Fruit fly (Drosophila melanogaster): ENCODE data around the gene Ttc1.

Ttc1 gene

dm6 chr3R:16442937-16443336 lies at the start of gene Ttc1, which contains the start of gene CG14882:
Gene Ttc1, minus strand, starts transcription at chr3R:16443007.
Gene CG14882, plus strand, starts transcription at chr3R:16443207.
- TF ChIP-seq dsx (GFP tag; optimal IDR thresholded peaks at IDR 0.05; ENCODE audit: poor library complexity, severe bottlenecking): peak; percentile 81
- TF ChIP-seq Lpt (GFP tag; optimal IDR thresholded peaks at IDR 0.05): peak; percentile 57
- no peak for TF ChIP-seq fkh (GFP tag; optimal IDR thresholded peaks at IDR 0.05)
- no peak for TF ChIP-seq CG32006 (GFP tag; optimal IDR thresholded peaks at IDR 0.05)
- TF ChIP-seq CG1621 (tag; optimal IDR thresholded peaks at IDR 0.05): no peak
- TF ChIP-seq pdm3 (GFP tag; optimal IDR thresholded peaks at IDR 0.05): no peak
- peak; percentile 63 for TF ChIP-seq CG9139 (GFP tag; optimal IDR thresholded peaks at IDR 0.05)
- TF ChIP-seq fd85E (GFP tag; optimal IDR thresholded peaks at IDR 0.05): no peak
- TF ChIP-seq achi (GFP tag; optimal IDR thresholded peaks at IDR 0.05): peak; percentile 88
- TF ChIP-seq eg (GFP tag; IDR thresholded peaks at IDR 0.05): peak; percentile 92
- peak; percentile 61 for TF ChIP-seq Eip93F (GFP tag; optimal IDR thresholded peaks at IDR 0.05)
- peak; percentile 91 for TF ChIP-seq OdsH (GFP tag; optimal IDR thresholded peaks at IDR 0.05)
- no peak for TF ChIP-seq Blimp-1 (GFP tag; optimal IDR thresholded peaks at IDR 0.05)
- TF ChIP-seq CG6808 (GFP tag; optimal IDR thresholded peaks at IDR 0.05): no peak
- TF ChIP-seq CG7368 (GFP tag; optimal IDR thresholded peaks at IDR 0.05): no peak
- TF ChIP-seq Hr4 (GFP tag; optimal IDR thresholded peaks at IDR 0.05): no peak
- no peak for TF ChIP-seq CG4318 (GFP tag; optimal IDR thresholded peaks at IDR 0.05)
- TF ChIP-seq CG3032 (tag; optimal IDR thresholded peaks at IDR 0.05): peak; percentile 67
- TF ChIP-seq fd59A (GFP tag; optimal IDR thresholded peaks at IDR 0.05): peak; percentile 49
- no peak for TF ChIP-seq CG8319 (GFP tag; optimal IDR thresholded peaks at IDR 0.05)
- peak; percentile 81 for TF ChIP-seq Ets96B (tag; optimal IDR thresholded peaks at IDR 0.05)
- peak; percentile 87 for TF ChIP-seq CG31627 (GFP tag; optimal IDR thresholded peaks at IDR 0.05)
- peak; percentile 87 for TF ChIP-seq Hr39 (GFP tag; optimal IDR thresholded peaks at IDR 0.05)
- peak; percentile 89 for TF ChIP-seq acj6 (GFP tag; optimal IDR thresholded peaks at IDR 0.05)
- TF ChIP-seq CG6792 (GFP tag; optimal IDR thresholded peaks at IDR 0.05): peak; percentile 86
- TF ChIP-seq dac (GFP tag; optimal IDR thresholded peaks at IDR 0.05): no peak
- TF ChIP-seq lz (GFP tag; optimal IDR thresholded peaks at IDR 0.05): peak; percentile 88
- no peak for TF ChIP-seq Smox (GFP tag; optimal IDR thresholded peaks at IDR 0.05)
- no peak for TF ChIP-seq CG6854 (GFP tag; optimal IDR thresholded peaks at IDR 0.05)
- peak; percentile 29 to 81 for TF ChIP-seq salr (GFP tag; optimal IDR thresholded peaks at IDR 0.05)
- TF ChIP-seq CG6276 (GFP tag; optimal IDR thresholded peaks at IDR 0.05): no peak
- no peak for TF ChIP-seq CG3919 (GFP tag; optimal IDR thresholded peaks at IDR 0.05)
- peak; percentile 72 for TF ChIP-seq CG11294 (GFP tag; IDR thresholded peaks at IDR 0.05)
- peak; percentile 95 for TF ChIP-seq Eip78C (GFP tag)
- peak; percentile 90 for TF ChIP-seq Sox14 (GFP tag; optimal IDR thresholded peaks at IDR 0.05)
- no peak for TF ChIP-seq spab (GFP tag; optimal IDR thresholded peaks at IDR 0.05)
- peak; percentile 92 for TF ChIP-seq esn (GFP tag; optimal IDR thresholded peaks at IDR 0.05)
- TF ChIP-seq Sox15 (GFP tag; optimal IDR thresholded peaks at IDR 0.05): peak; percentile 69
- TF ChIP-seq CG16779 (tag; optimal IDR thresholded peaks at IDR 0.05): no peak
- TF ChIP-seq Sox102F (GFP tag; optimal IDR thresholded peaks at IDR 0.05): no peak
- peak; percentile 72 for TF ChIP-seq cyc (GFP tag; optimal IDR thresholded peaks at IDR 0.05)
- no peak for TF ChIP-seq Hr38 (GFP tag; optimal IDR thresholded peaks at IDR 0.05)
- TF ChIP-seq Eip75B (GFP tag; optimal IDR thresholded peaks at IDR 0.05): peak; percentile 90
- peak in 1 of 2 experiments; percentile 39 for TF ChIP-seq ss (GFP tag; optimal IDR thresholded peaks at IDR 0.05)
- peak; percentile 94 for TF ChIP-seq CG15336 (GFP tag; IDR thresholded peaks at IDR 0.05)
- TF ChIP-seq vri (GFP tag; optimal IDR thresholded peaks at IDR 0.05): peak; percentile 89
- TF ChIP-seq Gug (GFP tag; IDR thresholded peaks at IDR 0.05): peak; percentile 75
- no peak for TF ChIP-seq CG11902 (GFP tag; optimal IDR thresholded peaks at IDR 0.05)
- TF ChIP-seq CG6163 (GFP tag; IDR thresholded peaks at IDR 0.05): peak; percentile 89
- no peak for TF ChIP-seq svp (GFP tag)
- peak; percentile 84 for TF ChIP-seq CG34406 (GFP tag; optimal IDR thresholded peaks at IDR 0.05)
- TF ChIP-seq topi (GFP tag; optimal IDR thresholded peaks at IDR 0.05): peak; percentile 87
- TF ChIP-seq CG8119 (GFP tag; IDR thresholded peaks at IDR 0.05): peak; percentile 90
